Fruit fly (Drosophila melanogaster) whole organism, embryonic: ENCODE data around the gene Vlet.

ENCODE experiments used
- Atf-2 ChIP-seq: fragments of 200-800 bp; sonication (Bioruptor generic); optimal IDR thresholded peaks from 2 replicates; lab custom pipeline; 2016; ENCODE audit warnings: missing biosample characterization, missing genetic modification characterization
- Awh ChIP-seq: fragments of 200-800 bp; sonication (Bioruptor generic); IDR thresholded peaks from 2 replicates; pipeline ENCODE4, ENCODE4 v1.3.6; 2022; ENCODE audit warnings: missing biosample characterization, missing genetic modification characterization
- CG10431 ChIP-seq: fragments of 200-800 bp; sonication (Bioruptor generic); optimal IDR thresholded peaks from 3 replicates; lab custom pipeline; 2018; ENCODE audit warnings: missing biosample characterization, mild to moderate bottlenecking, missing genetic modification characterization
- CG11456 ChIP-seq: fragments of 200-800 bp; sonication (Bioruptor generic); IDR thresholded peaks from 3 replicates; pipeline ENCODE4 v1.3.6; 2022; ENCODE audit warnings: missing biosample characterization, missing genetic modification characterization
- CG12236 ChIP-seq: fragments of 200-800 bp; sonication (Bioruptor generic); optimal IDR thresholded peaks from 2 replicates; lab custom pipeline; 2016; ENCODE audit warnings: missing biosample characterization, missing genetic modification characterization
- CG13296 ChIP-seq: fragments of 200-800 bp; sonication (Bioruptor generic); optimal IDR thresholded peaks from 3 replicates; lab custom pipeline; 2018; ENCODE audit warnings: missing biosample characterization, mild to moderate bottlenecking, missing genetic modification characterization
- CG15479 ChIP-seq: fragments of 200-800 bp; sonication (Bioruptor generic); optimal IDR thresholded peaks from 3 replicates; lab custom pipeline; 2019; ENCODE audit warnings: missing biosample characterization, mild to moderate bottlenecking, missing genetic modification characterization, moderate library complexity
- CG1603 ChIP-seq: fragments of 200-800 bp; sonication (Bioruptor generic); optimal IDR thresholded peaks from 2 replicates; lab custom pipeline; 2019; ENCODE audit warnings: missing biosample characterization, mild to moderate bottlenecking, missing genetic modification characterization, moderate library complexity
- CG16815 ChIP-seq: fragments of 200-800 bp; sonication (Bioruptor generic); optimal IDR thresholded peaks from 3 replicates; lab custom pipeline; 2017; ENCODE audit warnings: missing biosample characterization, mild to moderate bottlenecking, missing genetic modification characterization
- CG17829 ChIP-seq: fragments of 200-800 bp; optimal IDR thresholded peaks from 2 replicates; lab custom pipeline; 2019; ENCODE audit warnings: missing biosample characterization, mild to moderate bottlenecking, missing genetic modification characterization, moderate library complexity
- CG2889 ChIP-seq: fragments of 200-800 bp; sonication (Bioruptor generic); IDR thresholded peaks from 3 replicates; pipeline ENCODE4 v1.3.6; 2022; ENCODE audit warnings: missing biosample characterization, missing genetic modification characterization
- CG30403 ChIP-seq: fragments of 200-800 bp; sonication (Bioruptor generic); optimal IDR thresholded peaks from 3 replicates; lab custom pipeline; 2016; ENCODE audit warnings: missing biosample characterization, missing genetic modification characterization
- CG3065 ChIP-seq: fragments of 200-800 bp; sonication (Bioruptor generic); optimal IDR thresholded peaks from 2 replicates; lab custom pipeline; 2016; ENCODE audit warnings: missing biosample characterization, missing genetic modification characterization
- CG31388 ChIP-seq: fragments of 200-800 bp; sonication (Bioruptor generic); optimal IDR thresholded peaks from 2 replicates; lab custom pipeline; 2016; ENCODE audit warnings: missing biosample characterization, missing genetic modification characterization
- CG33557 ChIP-seq: fragments of 200-800 bp; sonication (Bioruptor generic); optimal IDR thresholded peaks from 2 replicates; lab custom pipeline; 2019; ENCODE audit warnings: missing biosample characterization, mild to moderate bottlenecking, missing genetic modification characterization, moderate library complexity
- CG5180 ChIP-seq: fragments of 200-800 bp; sonication (Bioruptor generic); optimal IDR thresholded peaks from 3 replicates; lab custom pipeline; 2017; ENCODE audit warnings: missing biosample characterization, missing genetic modification characterization, mild to moderate bottlenecking, moderate library complexity, missing genetic modification reagents
- CG7556 ChIP-seq: fragments of 200-800 bp; sonication (Bioruptor generic); optimal IDR thresholded peaks from 2 replicates; lab custom pipeline; 2017; ENCODE audit warnings: missing biosample characterization, mild to moderate bottlenecking, missing genetic modification characterization
- CG8290 ChIP-seq, 3 experiments: fragments of 200-800 bp; sonication (Bioruptor generic); optimal IDR thresholded peaks; 2 replicates each; lab custom pipeline; 2016 to 2019; ENCODE audit warnings: missing biosample characterization in 3 of 3, missing genetic modification characterization in 3 of 3, mild to moderate bottlenecking in 2 of 3, moderate library complexity in 1 of 3
- CG8359 ChIP-seq: fragments of 200-800 bp; sonication (Bioruptor generic); optimal IDR thresholded peaks from 2 replicates; lab custom pipeline; 2017; ENCODE audit warnings: missing biosample characterization, mild to moderate bottlenecking, missing genetic modification characterization, borderline replicate concordance
- CG8924 ChIP-seq: fragments of 200-800 bp; optimal IDR thresholded peaks from 3 replicates; lab custom pipeline; 2019; ENCODE audit warnings: missing biosample characterization, mild to moderate bottlenecking, missing genetic modification characterization, moderate library complexity
- CG9215 ChIP-seq: fragments of 200-800 bp; sonication (Bioruptor generic); IDR thresholded peaks from 2 replicates; pipeline ENCODE4 v1.3.6; 2022; ENCODE audit warnings: missing biosample characterization, missing genetic modification characterization
- CoRest ChIP-seq: fragments of 200-800 bp; sonication (Bioruptor generic); optimal IDR thresholded peaks from 3 replicates; lab custom pipeline; 2018; ENCODE audit warnings: missing biosample characterization, mild to moderate bottlenecking, missing genetic modification characterization, moderate library complexity
- Dip2 ChIP-seq: fragments of 200-800 bp; sonication (Bioruptor generic); IDR thresholded peaks from 2 replicates; pipeline ENCODE4 v1.3.6; 2022; ENCODE audit warnings: missing biosample characterization, missing genetic modification characterization
- Dref ChIP-seq: fragments of 200-800 bp; sonication (Bioruptor generic); IDR thresholded peaks from 2 replicates; pipeline ENCODE4 v1.3.6; 2022; ENCODE audit warnings: missing biosample characterization, missing genetic modification characterization
- E2f2 ChIP-seq: fragments of 200-800 bp; sonication (Bioruptor generic); IDR thresholded peaks from 2 replicates; pipeline ENCODE4 v1.3.6; 2022; ENCODE audit warnings: missing biosample characterization, missing genetic modification characterization
- HmgD ChIP-seq: fragments of 200-800 bp; sonication (Bioruptor generic); optimal IDR thresholded peaks from 3 replicates; lab custom pipeline; 2016; ENCODE audit warnings: missing biosample characterization, missing genetic modification characterization
- Hmx ChIP-seq: fragments of 200-800 bp; sonication (Bioruptor generic); optimal IDR thresholded peaks from 2 replicates; lab custom pipeline; 2016; ENCODE audit warnings: missing biosample characterization, missing genetic modification characterization
- Lpt ChIP-seq: fragments of >200 bp; optimal IDR thresholded peaks from 2 replicates; lab custom pipeline; 2018; ENCODE audit warnings: missing biosample characterization, missing genetic modification characterization
- Oaz ChIP-seq: fragments of 200-800 bp; sonication (Bioruptor generic); IDR thresholded peaks from 2 replicates; pipeline ENCODE4 v1.3.6; 2022; ENCODE audit warnings: missing biosample characterization, missing genetic modification characterization
- Ptx1 ChIP-seq: fragments of 200-800 bp; sonication (Bioruptor generic); IDR thresholded peaks from 2 replicates; pipeline ENCODE4 v1.3.6; 2022; ENCODE audit warnings: missing biosample characterization, missing genetic modification characterization
- abd-A ChIP-seq: fragments of 200-800 bp; sonication (Bioruptor generic); optimal IDR thresholded peaks from 3 replicates; lab custom pipeline; 2019; ENCODE audit warnings: missing biosample characterization, mild to moderate bottlenecking, missing genetic modification characterization, moderate library complexity
- ac ChIP-seq: fragments of 200-800 bp; sonication (Bioruptor generic); optimal IDR thresholded peaks from 3 replicates; lab custom pipeline; 2017; ENCODE audit warnings: missing biosample characterization, mild to moderate bottlenecking, missing genetic modification characterization
- bigmax ChIP-seq: fragments of 200-800 bp; sonication (Bioruptor generic); optimal IDR thresholded peaks from 2 replicates; lab custom pipeline; 2018; ENCODE audit warnings: missing biosample characterization, mild to moderate bottlenecking, missing genetic modification characterization
- cas ChIP-seq: fragments of 200-800 bp; sonication (Bioruptor generic); IDR thresholded peaks from 2 replicates; pipeline ENCODE4 v1.3.6; 2022; ENCODE audit warnings: missing biosample characterization, missing genetic modification characterization
- crp ChIP-seq, 2 experiments: fragments of 200-800 bp; sonication (Bioruptor generic); optimal IDR thresholded peaks; 2 replicates in 1 of 2; 3 replicates in 1 of 2; lab custom pipeline; 2017; ENCODE audit warnings: missing biosample characterization in 2 of 2, missing genetic modification characterization in 2 of 2, mild to moderate bottlenecking in 1 of 2, moderate library complexity in 1 of 2
- dan ChIP-seq: fragments of 200-800 bp; sonication (Bioruptor generic); IDR thresholded peaks from 2 replicates; pipeline ENCODE4 v1.3.6; 2022; ENCODE audit warnings: missing biosample characterization, missing genetic modification characterization
- disco-r ChIP-seq: fragments of 200-800 bp; sonication (Bioruptor generic); optimal IDR thresholded peaks from 2 replicates; lab custom pipeline; 2016; ENCODE audit warnings: missing biosample characterization, missing genetic modification characterization
- fd64A ChIP-seq: fragments of 200-800 bp; sonication (Bioruptor generic); optimal IDR thresholded peaks from 3 replicates; lab custom pipeline; 2018; ENCODE audit warnings: missing biosample characterization, mild to moderate bottlenecking, missing genetic modification characterization
- gce ChIP-seq: fragments of 200-800 bp; sonication (Bioruptor generic); IDR thresholded peaks from 3 replicates; pipeline ENCODE4 v1.3.6; 2022; ENCODE audit warnings: missing biosample characterization, missing genetic modification characterization
- her ChIP-seq: fragments of 200-800 bp; sonication (Bioruptor generic); optimal IDR thresholded peaks from 2 replicates; lab custom pipeline; 2016; ENCODE audit warnings: missing biosample characterization, missing genetic modification characterization
- nerfin-1 ChIP-seq: fragments of 200-800 bp; sonication (Bioruptor generic); optimal IDR thresholded peaks from 3 replicates; lab custom pipeline; 2019; ENCODE audit warnings: missing biosample characterization, mild to moderate bottlenecking, missing genetic modification characterization, moderate library complexity
- oc ChIP-seq: fragments of 200-800 bp; sonication (Bioruptor generic); optimal IDR thresholded peaks from 2 replicates; lab custom pipeline; 2018; ENCODE audit warnings: missing biosample characterization, mild to moderate bottlenecking, missing genetic modification characterization, moderate library complexity
- psq ChIP-seq: fragments of 200-800 bp; sonication (Bioruptor generic); optimal IDR thresholded peaks from 2 replicates; lab custom pipeline; 2017; ENCODE audit warnings: missing biosample characterization, missing genetic modification characterization
- repo ChIP-seq: fragments of 200-800 bp; sonication (Bioruptor generic); optimal IDR thresholded peaks from 2 replicates; lab custom pipeline; 2016; ENCODE audit warnings: missing biosample characterization, missing genetic modification characterization
- scrt ChIP-seq: fragments of 200-800 bp; sonication (Bioruptor generic); optimal IDR thresholded peaks from 2 replicates; lab custom pipeline; 2018; ENCODE audit warnings: missing biosample characterization, mild to moderate bottlenecking, missing genetic modification characterization, moderate library complexity
- tin ChIP-seq: fragments of 200-800 bp; sonication (Bioruptor generic); optimal IDR thresholded peaks from 3 replicates; lab custom pipeline; 2016; ENCODE audit warnings: missing biosample characterization, missing genetic modification characterization
- tll ChIP-seq, 2 experiments: fragments of 200-800 bp in 1 of 2; fragments of >200 bp in 1 of 2; sonication (Bioruptor generic) in 1 of 2; optimal IDR thresholded peaks; 2 replicates each; lab custom pipeline; 2017 to 2019; ENCODE audit warnings: missing biosample characterization in 2 of 2, missing genetic modification characterization in 2 of 2, mild to moderate bottlenecking in 1 of 2, moderate library complexity in 1 of 2
- zen2 ChIP-seq: fragments of 200-800 bp; sonication (Bioruptor generic); IDR thresholded peaks from 3 replicates; pipeline ENCODE4 v1.3.6; 2022; ENCODE audit warnings: missing biosample characterization, missing genetic modification characterization; ENCODE audit not compliant: partially characterized antibody

Gene Vlet

dm6 chrX:11714529-11715262 is 36.3 kb upstream of the Vlet start (continued):
- TF ChIP-seq CG12236 (no peak), cas (peak; percentile 41; the same call in 1 of the 2 replicates), CG13296 (peak; percentile 62), Atf-2 (GFP tag; lab: Kevin White, UChicago) (peak; percentile 1), repo (GFP tag; lab: Kevin White, UChicago) (no peak), nerfin-1 (tag; lab: Kevin White, UChicago) (peak; percentile 63), dan (no peak), zen2 (GFP tag; lab: Robert Waterston, UW) (no peak), Lpt (GFP tag; lab: Kevin White, UChicago) (no peak), CG9215 (peak; percentile 69), fd64A (GFP tag; lab: Kevin White, UChicago) (no peak), HmgD (no peak), CG1603 (tag; lab: Kevin White, UChicago) (peak; percentile 66), her (GFP tag; lab: Kevin White, UChicago) (peak; percentile 55), Dref (GFP tag; lab: Robert Waterston, UW) (peak; percentile 21; the same call in 1 of the 2 replicates), disco-r (GFP tag; lab: Kevin White, UChicago) (peak; percentile 52), CG17829 (tag; lab: Kevin White, UChicago) (peak; percentile 73), tin (GFP tag; lab: Kevin White, UChicago) (no peak), CG7556 (GFP tag; lab: Kevin White, UChicago) (peak; percentile 66), abd-A (peak; percentile 22), CG16815 (GFP tag; lab: Kevin White, UChicago) (peak; percentile 37), CG8290 (GFP tag; optimal IDR thresholded peaks at IDR 0.05; lab: Kevin White, UChicago) (no peak), CG8290 (tag; optimal IDR thresholded peaks at IDR 0.05; lab: Kevin White, UChicago) (peak; percentile 33 to 77), tll (GFP tag; optimal IDR thresholded peaks at IDR 0.05; lab: Kevin White, UChicago) (no peak), CoRest (tag; lab: Kevin White, UChicago) (peak; percentile 65), scrt (GFP tag; lab: Kevin White, UChicago) (peak; percentile 37), ac (no peak), CG10431 (GFP tag; lab: Kevin White, UChicago) (peak; percentile 8), E2f2 (GFP tag; lab: Robert Waterston, UW) (peak; percentile 51), Dip2 (no peak), CG5180 (GFP tag; lab: Kevin White, UChicago) (peak; percentile 53), CG8924 (tag; lab: Kevin White, UChicago) (peak; percentile 73), CG15479 (no peak), Hmx (GFP tag; lab: Kevin White, UChicago) (no peak), CG2889 (GFP tag; lab: Robert Waterston, UW) (0 out of 3 replicates have a peak, but pooled peaks have one; percentile 23), CG8359 (GFP tag; lab: Kevin White, UChicago) (no peak), Oaz (GFP tag; lab: Robert Waterston, UW) (peak; percentile 65), CG11456 (GFP tag; lab: Robert Waterston, UW) (peak; percentile 87), gce (GFP tag; lab: Robert Waterston, UW) (no peak), psq (peak; percentile 95), CG31388 (GFP tag; lab: Kevin White, UChicago) (no peak), oc (peak; percentile 53), Awh (GFP tag; lab: Robert Waterston, UW) (peak; percentile 53; the same call in 1 of the 2 replicates), CG3065 (GFP tag; lab: Kevin White, UChicago) (no peak), CG30403 (GFP tag; lab: Kevin White, UChicago) (peak; percentile 46), crp (GFP tag; optimal IDR thresholded peaks at IDR 0.05; lab: Kevin White, UChicago) (peak in 1 of 2 experiments; percentile 67), bigmax (no peak), CG33557 (GFP tag; lab: Kevin White, UChicago) (no peak), Ptx1 (GFP tag; lab: Robert Waterston, UW) (peak; percentile 85)
